Worm (Caenorhabditis elegans) whole organism, L4 larva: ENCODE results near the gene nhr-31.

Experiments
- D1046.2 ChIP-seq: fragments of 200-800 bp; sonication (Bioruptor generic); IDR thresholded peaks from 2 replicates; pipeline ENCODE4 v1.3.6; 2022; ENCODE audit warnings: missing genetic modification characterization, missing compliant biosample characterization
- F10B5.3 ChIP-seq: sonication (generic microtip); optimal IDR thresholded peaks from 2 replicates; lab custom pipeline; 2016; ENCODE audit warnings: mild to moderate bottlenecking, missing genetic modification characterization, missing compliant biosample characterization
- F37D6.2 ChIP-seq: sonication (generic microtip); optimal IDR thresholded peaks from 2 replicates; lab custom pipeline; 2016; ENCODE audit warnings: mild to moderate bottlenecking, missing genetic modification characterization, missing compliant biosample characterization
- F44E2.7 ChIP-seq: fragments of 200-800 bp; sonication (Bioruptor generic); IDR thresholded peaks from 2 replicates; pipeline ENCODE4 v2.1.2; 2022; ENCODE audit warnings: missing genetic modification characterization, missing compliant biosample characterization
- R02D3.7 ChIP-seq: fragments of 150-350 bp; sonication (generic microtip); optimal IDR thresholded peaks from 3 replicates; lab custom pipeline; 2014; ENCODE audit warnings: missing biosample characterization, missing genetic modification characterization
- T26A8.4 ChIP-seq: fragments of 200-800 bp; sonication (Bioruptor generic); IDR thresholded peaks from 2 replicates; pipeline ENCODE4 v1.3.6; 2022; ENCODE audit warnings: missing genetic modification characterization, missing compliant biosample characterization
- Y105C5A.15 ChIP-seq: fragments of 200-800 bp; sonication (Bioruptor generic); IDR thresholded peaks from 2 replicates; pipeline ENCODE4 v1.3.6; 2022; ENCODE audit warnings: missing genetic modification characterization, missing compliant biosample characterization
- aly-2 ChIP-seq: sonication (generic microtip); optimal IDR thresholded peaks from 2 replicates; lab custom pipeline; 2018; ENCODE audit warnings: missing biosample characterization, missing genetic modification characterization
- attf-4 ChIP-seq: sonication (generic microtip); optimal IDR thresholded peaks from 3 replicates; lab custom pipeline; 2017; ENCODE audit warnings: missing biosample characterization, missing genetic modification characterization
- ceh-28 ChIP-seq: fragments of 150-350 bp; optimal IDR thresholded peaks from 2 replicates; lab custom pipeline; 2014; ENCODE audit warnings: missing biosample characterization, missing genetic modification reagents, missing genetic modification characterization
- ceh-44 ChIP-seq: fragments of 200-800 bp; sonication (Bioruptor generic); IDR thresholded peaks from 2 replicates; pipeline ENCODE4 v1.3.6; 2022; ENCODE audit warnings: missing genetic modification reagents, missing genetic modification characterization, missing compliant biosample characterization
- ceh-62 ChIP-seq: sonication (generic microtip); optimal IDR thresholded peaks from 2 replicates; lab custom pipeline; 2017; ENCODE audit warnings: missing biosample characterization, missing genetic modification characterization
- cey-2 ChIP-seq: sonication (generic microtip); optimal IDR thresholded peaks from 3 replicates; lab custom pipeline; 2017; ENCODE audit warnings: missing genetic modification characterization, mild to moderate bottlenecking, missing compliant biosample characterization, antibody characterized with exemption, borderline replicate concordance; ENCODE audit not compliant: insufficient read depth
- ctbp-1 ChIP-seq: fragments of 200-800 bp; sonication (Bioruptor generic); IDR thresholded peaks from 2 replicates; pipeline ENCODE4 v1.3.6; 2022; ENCODE audit warnings: missing genetic modification reagents, missing genetic modification characterization, missing compliant biosample characterization
- dmd-6 ChIP-seq: fragments of 200-800 bp; sonication (Bioruptor generic); IDR thresholded peaks from 2 replicates; pipeline ENCODE4 v1.3.6; 2022; ENCODE audit warnings: missing genetic modification reagents, missing genetic modification characterization, missing compliant biosample characterization
- egl-27 ChIP-seq: sonication (generic microtip); optimal IDR thresholded peaks from 3 replicates; lab custom pipeline; 2017; ENCODE audit warnings: missing biosample characterization, missing genetic modification reagents, missing genetic modification characterization
- fos-1 ChIP-seq: fragments of 150-350 bp; optimal IDR thresholded peaks from 2 replicates; lab custom pipeline; 2014; ENCODE audit warnings: missing biosample characterization, missing genetic modification characterization
- gei-8 ChIP-seq: fragments of 200-800 bp; sonication (Bioruptor generic); optimal IDR thresholded peaks from 2 replicates; lab custom pipeline; 2018; ENCODE audit warnings: mild to moderate bottlenecking, missing genetic modification characterization, missing compliant biosample characterization
- hif-1 ChIP-seq, 2 experiments: sonication (generic microtip); optimal IDR thresholded peaks; 2 replicates each; lab custom pipeline; 2016 to 2017; ENCODE audit warnings: missing compliant biosample characterization in 2 of 2, missing genetic modification characterization in 2 of 2, missing genetic modification reagents in 2 of 2, missing genotype in 2 of 2, mild to moderate bottlenecking in 1 of 2
- hmg-1.1 ChIP-seq: fragments of 200-800 bp; sonication (Bioruptor generic); IDR thresholded peaks from 2 replicates; pipeline ENCODE4 v1.3.6; 2022; ENCODE audit warnings: missing genetic modification reagents, missing genetic modification characterization, missing compliant biosample characterization
- lim-7 ChIP-seq: fragments of 200-800 bp; sonication (Bioruptor generic); IDR thresholded peaks from 2 replicates; pipeline ENCODE4 v1.3.6; 2022; ENCODE audit warnings: missing genetic modification characterization, missing compliant biosample characterization
- lin-15B ChIP-seq: fragments of 150-350 bp; sonication (generic microtip); optimal IDR thresholded peaks from 3 replicates; lab custom pipeline; 2014; ENCODE audit warnings: missing biosample characterization, missing genetic modification characterization
- lir-3 ChIP-seq: sonication (generic microtip); optimal IDR thresholded peaks from 2 replicates; lab custom pipeline; 2016; ENCODE audit warnings: mild to moderate bottlenecking, missing genetic modification characterization, missing compliant biosample characterization
- lsy-2 ChIP-seq, 2 experiments: fragments of 150-350 bp in 1 of 2; sonication (generic microtip) in 1 of 2; optimal IDR thresholded peaks; 2 replicates each; lab custom pipeline; 2014 to 2017; ENCODE audit warnings: missing biosample characterization in 2 of 2, missing genetic modification characterization in 2 of 2
- mes-2 ChIP-seq: sonication (generic microtip); optimal IDR thresholded peaks from 2 replicates; lab custom pipeline; 2016; ENCODE audit warnings: missing genotype, mild to moderate bottlenecking, missing genetic modification characterization, missing compliant biosample characterization; ENCODE audit not compliant: poor library complexity, severe bottlenecking
- mxl-2 ChIP-seq: fragments of 200-800 bp; sonication (Bioruptor generic); conservative IDR thresholded peaks from 2 replicates; pipeline ENCODE4 v1.3.6; 2022; ENCODE audit warnings: missing genetic modification reagents, missing genetic modification characterization, missing compliant biosample characterization
- mxl-3 ChIP-seq: fragments of 200-800 bp; sonication (Bioruptor generic); optimal IDR thresholded peaks from 2 replicates; lab custom pipeline; 2018; ENCODE audit warnings: mild to moderate bottlenecking, missing genetic modification characterization, missing compliant biosample characterization
- nhr-10 ChIP-seq: fragments of 150-350 bp; optimal IDR thresholded peaks from 2 replicates; lab custom pipeline; 2014; ENCODE audit warnings: missing biosample characterization, missing genetic modification characterization
- nhr-111 ChIP-seq: fragments of 200-800 bp; sonication (Bioruptor generic); optimal IDR thresholded peaks from 2 replicates; lab custom pipeline; 2018; ENCODE audit warnings: mild to moderate bottlenecking, missing genetic modification characterization, missing compliant biosample characterization
- nhr-28 ChIP-seq: fragments of 150-350 bp; optimal IDR thresholded peaks from 2 replicates; lab custom pipeline; 2014; ENCODE audit warnings: missing biosample characterization, missing genetic modification characterization
- nhr-42 ChIP-seq: fragments of 200-800 bp; sonication (Bioruptor generic); IDR thresholded peaks from 2 replicates; pipeline ENCODE4 v1.3.6; 2022; ENCODE audit warnings: missing genetic modification characterization, missing compliant biosample characterization
- nhr-48 ChIP-seq: sonication (generic microtip); optimal IDR thresholded peaks from 2 replicates; lab custom pipeline; 2016; ENCODE audit warnings: mild to moderate bottlenecking, missing genetic modification characterization, missing compliant biosample characterization
- pha-4 ChIP-seq, 2 experiments: fragments of 150-350 bp in 1 of 2; fragments of 200-800 bp in 1 of 2; sonication (Bioruptor generic) in 1 of 2; IDR thresholded peaks in 1 of 2; optimal IDR thresholded peaks in 1 of 2; 2 replicates each; pipeline versions ENCODE4 v1.3.6 to Lab custom; 2014 to 2022; ENCODE audit warnings: missing genetic modification characterization in 2 of 2, missing genetic modification reagents in 2 of 2, missing biosample characterization in 1 of 2, missing compliant biosample characterization in 1 of 2
- php-3 ChIP-seq: fragments of 200-800 bp; sonication (Bioruptor generic); IDR thresholded peaks from 2 replicates; pipeline ENCODE4 v1.3.6; 2022; ENCODE audit warnings: missing genetic modification reagents, missing genetic modification characterization, missing compliant biosample characterization
- pqm-1 ChIP-seq: sonication (generic microtip); optimal IDR thresholded peaks from 2 replicates; lab custom pipeline; 2017; ENCODE audit warnings: missing biosample characterization, missing genetic modification characterization
- saeg-2 ChIP-seq: fragments of 200-800 bp; sonication (Bioruptor generic); IDR thresholded peaks from 2 replicates; pipeline ENCODE4 v1.3.6; 2022; ENCODE audit warnings: missing genetic modification reagents, missing genetic modification characterization, missing compliant biosample characterization
- set-16 ChIP-seq: fragments of 200-800 bp; sonication (Bioruptor generic); IDR thresholded peaks from 2 replicates; pipeline ENCODE4 v1.3.6; 2022; ENCODE audit warnings: missing genetic modification reagents, missing genetic modification characterization, missing compliant biosample characterization
- snpc-4 ChIP-seq: fragments of 150-350 bp; optimal IDR thresholded peaks from 2 replicates; lab custom pipeline; 2014; ENCODE audit warnings: missing biosample characterization, missing genetic modification characterization
- spr-1 ChIP-seq: sonication (generic microtip); optimal IDR thresholded peaks from 2 replicates; lab custom pipeline; 2016; ENCODE audit warnings: mild to moderate bottlenecking, missing genetic modification characterization, missing compliant biosample characterization
- spr-3 ChIP-seq: fragments of 200-800 bp; sonication (Bioruptor generic); optimal IDR thresholded peaks from 2 replicates; lab custom pipeline; 2018; ENCODE audit warnings: mild to moderate bottlenecking, missing genetic modification characterization, missing compliant biosample characterization
- unc-130 ChIP-seq: sonication (generic microtip); optimal IDR thresholded peaks from 2 replicates; lab custom pipeline; 2016; ENCODE audit warnings: missing genetic modification reagents, missing genetic modification characterization, missing compliant biosample characterization
- unc-62 ChIP-seq, 3 experiments: fragments of 150-350 bp in 1 of 3; sonication (generic microtip); optimal IDR thresholded peaks in 2 of 3; peaks in 1 of 3; 1 replicate in 1 of 3; 2 replicates in 2 of 3; lab custom pipeline; 2014 to 2017; ENCODE audit warnings: missing biosample characterization in 3 of 3, missing genetic modification characterization in 3 of 3, missing genetic modification reagents in 3 of 3, missing genotype in 1 of 3
- zip-11 ChIP-seq: fragments of 200-800 bp; sonication (Bioruptor generic); IDR thresholded peaks from 2 replicates; pipeline ENCODE4 v1.3.6; 2022; ENCODE audit warnings: missing genetic modification characterization, missing compliant biosample characterization
- zip-2 ChIP-seq: fragments of 150-350 bp; optimal IDR thresholded peaks from 2 replicates; lab custom pipeline; 2014; ENCODE audit warnings: missing biosample characterization, missing genetic modification characterization

The nhr-31 gene

DNA sequence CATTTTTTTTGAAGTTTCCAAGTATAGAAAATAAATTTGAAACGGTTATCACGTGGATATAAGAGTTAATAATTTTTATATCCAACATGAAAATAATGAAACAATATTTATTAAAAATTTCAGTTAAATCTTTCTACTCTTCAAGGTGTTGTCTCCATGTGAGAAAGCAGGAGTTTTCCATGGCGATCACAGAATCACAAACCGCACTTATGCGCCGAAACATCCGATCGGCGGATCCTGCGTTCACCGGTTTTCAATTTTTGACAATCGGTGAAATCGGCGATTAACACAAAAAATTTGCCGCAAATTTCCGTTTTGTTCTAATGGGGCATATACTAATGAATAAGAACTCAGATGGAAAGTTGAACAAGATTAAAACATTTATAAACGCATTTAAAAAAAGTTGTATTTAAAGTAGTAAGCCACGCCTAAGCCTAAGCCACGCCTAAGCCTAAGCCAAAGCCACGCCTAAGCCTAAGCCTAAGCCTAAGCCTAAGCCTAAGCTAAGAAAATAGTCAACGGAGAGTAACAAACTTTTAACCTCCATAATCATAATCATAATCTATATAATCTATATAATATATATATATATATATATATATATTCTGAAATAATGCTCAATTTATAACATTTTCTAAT is 7.2 kb downstream of the nhr-31 start, which contains the start of gene C26B2.2:
Gene C26B2.2, minus strand, starts transcription at position 88 of the 639 bp plus-strand sequence.
- TF ChIP-seq snpc-4 (no peak), unc-62 (GFP tag; optimal IDR thresholded peaks at IDR 0.05 in 1 of 2; lab: Kevin White, UChicago) (peak in 1 of 2 experiments; percentile 90), unc-62 (tag; optimal IDR thresholded peaks at IDR 0.05; lab: Kevin White, UChicago) (no peak), spr-3 (no peak), cey-2 (tag; lab: Kevin White, UChicago) (no peak)

DNA sequence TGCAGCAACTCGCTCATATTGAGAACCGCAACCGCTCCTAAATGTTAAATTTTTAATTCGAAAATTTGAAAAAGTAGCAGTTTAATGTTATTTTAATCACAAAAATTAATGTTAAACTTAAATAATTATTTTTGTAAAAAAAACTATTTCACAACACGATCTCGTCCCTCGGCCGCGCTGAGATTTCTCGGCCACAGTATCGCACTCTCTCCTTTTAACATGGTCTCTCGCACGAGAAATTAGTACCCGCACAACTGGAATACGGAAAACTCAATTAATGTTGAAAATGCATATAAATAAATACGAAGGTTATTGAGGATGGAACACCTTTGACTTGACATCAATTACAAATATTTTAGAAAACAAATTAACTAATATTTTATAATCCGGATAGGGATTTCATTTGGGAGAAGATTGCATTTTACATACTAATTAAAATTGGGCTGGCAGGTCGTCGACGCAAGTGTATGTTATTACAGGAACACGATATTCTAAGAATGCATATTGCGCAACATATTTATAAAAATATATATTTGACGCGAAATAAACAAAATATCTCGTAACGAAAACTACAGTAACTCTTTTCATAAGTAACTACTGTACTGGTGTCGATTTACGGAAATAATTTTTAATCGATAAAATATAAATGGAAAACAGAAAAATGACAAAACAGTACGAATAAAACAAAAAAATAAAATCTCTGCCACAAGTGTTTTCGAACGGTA is 9.4 kb downstream of the nhr-31 start, which contains the start of gene dnc-4:
Gene dnc-4, minus strand, starts transcription at position 37 of the 725 bp plus-strand sequence.
- TF ChIP-seq nhr-48 (tag; lab: Kevin White, UChicago) (no peak), mes-2 (tag; lab: Kevin White, UChicago) (peak; percentile 85), T26A8.4 (GFP tag; lab: Robert Waterston, UW) (no peak), zip-11 (GFP tag; lab: Robert Waterston, UW) (no peak), ceh-62 (no peak), aly-2 (tag; lab: Kevin White, UChicago) (no peak), F10B5.3 (tag; lab: Kevin White, UChicago) (no peak), mxl-2 (GFP tag; lab: Robert Waterston, UW) (no peak), hif-1 (tag; optimal IDR thresholded peaks at IDR 0.05; lab: Kevin White, UChicago) (peak in 1 of 2 experiments; percentile 31), ceh-44 (GFP tag; lab: Robert Waterston, UW) (no peak), php-3 (GFP tag; lab: Robert Waterston, UW) (no peak), attf-4 (tag; lab: Kevin White, UChicago) (no peak), snpc-4 (no peak), nhr-10 (tag; lab: Kevin White, UChicago) (no peak), lin-15B (no peak), fos-1 (no peak), pqm-1 (tag; lab: Kevin White, UChicago) (no peak), egl-27 (tag; lab: Kevin White, UChicago) (no peak), lsy-2 (tag; optimal IDR thresholded peaks at IDR 0.05; lab: Kevin White, UChicago) (peak in 1 of 2 experiments; percentile 48), F44E2.7 (GFP tag; lab: Robert Waterston, UW) (no peak), mxl-3 (no peak), set-16 (no peak), unc-130 (GFP tag; lab: Kevin White, UChicago) (peak; percentile 20), dmd-6 (no peak), hmg-1.1 (GFP tag; lab: Robert Waterston, UW) (no peak), pha-4 (GFP tag; IDR thresholded peaks at IDR 0.05; lab: Robert Waterston, UW) (no peak), pha-4 (tag; optimal IDR thresholded peaks at IDR 0.05; lab: Kevin White, UChicago) (no peak), nhr-42 (GFP tag; lab: Robert Waterston, UW) (no peak), lim-7 (GFP tag; lab: Robert Waterston, UW) (no peak), lir-3 (no peak), R02D3.7 (tag; lab: Kevin White, UChicago) (peak; percentile 27), gei-8 (GFP tag; lab: Kevin White, UChicago) (no peak), ceh-28 (no peak), spr-1 (tag; lab: Kevin White, UChicago) (no peak), ctbp-1 (GFP tag; lab: Robert Waterston, UW) (no peak), F37D6.2 (tag; lab: Kevin White, UChicago) (no peak), D1046.2 (GFP tag; lab: Robert Waterston, UW) (no peak), saeg-2 (GFP tag; lab: Robert Waterston, UW) (no peak), unc-62 (GFP tag; optimal IDR thresholded peaks at IDR 0.05 in 1 of 2; lab: Kevin White, UChicago) (peak in 1 of 2 experiments; percentile 44), unc-62 (tag; optimal IDR thresholded peaks at IDR 0.05; lab: Kevin White, UChicago) (no peak), Y105C5A.15 (no peak), nhr-111 (GFP tag; lab: Kevin White, UChicago) (no peak), zip-2 (no peak), nhr-28 (tag; lab: Kevin White, UChicago) (peak; percentile 20)
